Worm (Caenorhabditis elegans) whole organism, L4 larva: ENCODE data around the gene T10B10.8.

ENCODE experiments used
- D1046.2 ChIP-seq: fragments of 200-800 bp; sonication (Bioruptor generic); IDR thresholded peaks from 2 replicates; pipeline ENCODE4 v1.3.6; 2022; ENCODE audit warnings: missing genetic modification characterization, missing compliant biosample characterization
- F44E2.7 ChIP-seq: fragments of 200-800 bp; sonication (Bioruptor generic); IDR thresholded peaks from 2 replicates; pipeline ENCODE4 v2.1.2; 2022; ENCODE audit warnings: missing genetic modification characterization, missing compliant biosample characterization
- R02D3.7 ChIP-seq: fragments of 150-350 bp; sonication (generic microtip); optimal IDR thresholded peaks from 3 replicates; lab custom pipeline; 2014; ENCODE audit warnings: missing biosample characterization, missing genetic modification characterization
- Y105C5A.15 ChIP-seq: fragments of 200-800 bp; sonication (Bioruptor generic); IDR thresholded peaks from 2 replicates; pipeline ENCODE4 v1.3.6; 2022; ENCODE audit warnings: missing genetic modification characterization, missing compliant biosample characterization
- ZK337.2 ChIP-seq: fragments of 200-800 bp; sonication (Bioruptor generic); IDR thresholded peaks from 2 replicates; pipeline ENCODE4 v1.3.6; 2022; ENCODE audit warnings: missing genetic modification reagents, missing genetic modification characterization, missing compliant biosample characterization
- aha-1 ChIP-seq: fragments of 150-350 bp; peaks from one replicate; lab custom pipeline; 2014; ENCODE audit warnings: missing biosample characterization, missing genetic modification characterization
- aly-2 ChIP-seq: sonication (generic microtip); optimal IDR thresholded peaks from 2 replicates; lab custom pipeline; 2018; ENCODE audit warnings: missing biosample characterization, missing genetic modification characterization
- ama-1 ChIP-seq: fragments of 150-350 bp; optimal IDR thresholded peaks from 2 replicates; lab custom pipeline; 2014; ENCODE audit warnings: inconsistent platforms, mixed read lengths
- arid-1 ChIP-seq: fragments of 200-800 bp; sonication (Bioruptor generic); conservative IDR thresholded peaks from 2 replicates; pipeline ENCODE4 v1.3.6; 2022; ENCODE audit warnings: missing genetic modification reagents, missing genetic modification characterization, missing compliant biosample characterization
- attf-4 ChIP-seq: sonication (generic microtip); optimal IDR thresholded peaks from 3 replicates; lab custom pipeline; 2017; ENCODE audit warnings: missing biosample characterization, missing genetic modification characterization
- ceh-20 ChIP-seq: fragments of 200-800 bp; sonication (Bioruptor generic); IDR thresholded peaks from 2 replicates; pipeline ENCODE4 v1.3.6; 2022; ENCODE audit warnings: missing genetic modification reagents, missing genetic modification characterization, missing compliant biosample characterization
- ceh-28 ChIP-seq: fragments of 150-350 bp; optimal IDR thresholded peaks from 2 replicates; lab custom pipeline; 2014; ENCODE audit warnings: missing biosample characterization, missing genetic modification reagents, missing genetic modification characterization
- ceh-32 ChIP-seq: sonication (generic microtip); optimal IDR thresholded peaks from 2 replicates; lab custom pipeline; 2016; ENCODE audit warnings: mild to moderate bottlenecking, missing genetic modification characterization, missing compliant biosample characterization; ENCODE audit not compliant: poor library complexity
- ceh-44 ChIP-seq: fragments of 200-800 bp; sonication (Bioruptor generic); IDR thresholded peaks from 2 replicates; pipeline ENCODE4 v1.3.6; 2022; ENCODE audit warnings: missing genetic modification reagents, missing genetic modification characterization, missing compliant biosample characterization
- ceh-82 ChIP-seq: sonication (generic microtip); optimal IDR thresholded peaks from 2 replicates; lab custom pipeline; 2017; ENCODE audit warnings: missing biosample characterization, missing genetic modification characterization
- daf-19 ChIP-seq: fragments of 200-800 bp; sonication (Bioruptor generic); conservative IDR thresholded peaks from 2 replicates; pipeline ENCODE4 v1.3.6; 2022; ENCODE audit warnings: missing genetic modification characterization, missing compliant biosample characterization
- dmd-9 ChIP-seq: fragments of 200-800 bp; sonication (Bioruptor generic); IDR thresholded peaks from 2 replicates; pipeline ENCODE4 v1.3.6; 2022; ENCODE audit warnings: missing genetic modification reagents, missing genetic modification characterization, missing compliant biosample characterization
- hmg-1.1 ChIP-seq: fragments of 200-800 bp; sonication (Bioruptor generic); IDR thresholded peaks from 2 replicates; pipeline ENCODE4 v1.3.6; 2022; ENCODE audit warnings: missing genetic modification reagents, missing genetic modification characterization, missing compliant biosample characterization
- lim-7 ChIP-seq: fragments of 200-800 bp; sonication (Bioruptor generic); IDR thresholded peaks from 2 replicates; pipeline ENCODE4 v1.3.6; 2022; ENCODE audit warnings: missing genetic modification characterization, missing compliant biosample characterization
- lin-1 ChIP-seq: fragments of 200-800 bp; sonication (Bioruptor generic); IDR thresholded peaks from 2 replicates; pipeline ENCODE4 v1.3.6; 2022; ENCODE audit warnings: missing genetic modification reagents, missing genetic modification characterization, missing compliant biosample characterization
- lin-15B ChIP-seq: fragments of 150-350 bp; sonication (generic microtip); optimal IDR thresholded peaks from 3 replicates; lab custom pipeline; 2014; ENCODE audit warnings: missing biosample characterization, missing genetic modification characterization
- lin-38 ChIP-seq: fragments of 200-800 bp; sonication (Bioruptor generic); IDR thresholded peaks from 2 replicates; pipeline ENCODE4 v1.3.6; 2022; ENCODE audit warnings: missing genetic modification reagents, missing genetic modification characterization, missing compliant biosample characterization
- lir-3 ChIP-seq: sonication (generic microtip); optimal IDR thresholded peaks from 2 replicates; lab custom pipeline; 2016; ENCODE audit warnings: mild to moderate bottlenecking, missing genetic modification characterization, missing compliant biosample characterization
- lsy-2 ChIP-seq, 2 experiments: fragments of 150-350 bp in 1 of 2; sonication (generic microtip) in 1 of 2; optimal IDR thresholded peaks; 2 replicates each; lab custom pipeline; 2014 to 2017; ENCODE audit warnings: missing biosample characterization in 2 of 2, missing genetic modification characterization in 2 of 2
- mep-1 ChIP-seq: fragments of 150-350 bp; sonication (generic microtip); optimal IDR thresholded peaks from 3 replicates; lab custom pipeline; 2014; ENCODE audit warnings: missing biosample characterization, missing genetic modification characterization
- mes-2 ChIP-seq: sonication (generic microtip); optimal IDR thresholded peaks from 2 replicates; lab custom pipeline; 2016; ENCODE audit warnings: missing genotype, mild to moderate bottlenecking, missing genetic modification characterization, missing compliant biosample characterization; ENCODE audit not compliant: poor library complexity, severe bottlenecking
- nhr-11 ChIP-seq: fragments of 150-350 bp; optimal IDR thresholded peaks from 2 replicates; lab custom pipeline; 2014; ENCODE audit warnings: missing biosample characterization, missing genetic modification characterization
- nhr-237 ChIP-seq: sonication (generic microtip); optimal IDR thresholded peaks from 2 replicates; lab custom pipeline; 2017; ENCODE audit warnings: missing biosample characterization, missing genetic modification characterization
- nhr-25 ChIP-seq: sonication (generic microtip); optimal IDR thresholded peaks from 2 replicates; lab custom pipeline; 2017; ENCODE audit warnings: missing genetic modification characterization, mild to moderate bottlenecking, missing compliant biosample characterization, antibody characterized with exemption, moderate library complexity, borderline replicate concordance; ENCODE audit not compliant: insufficient read depth
- nhr-42 ChIP-seq: fragments of 200-800 bp; sonication (Bioruptor generic); IDR thresholded peaks from 2 replicates; pipeline ENCODE4 v1.3.6; 2022; ENCODE audit warnings: missing genetic modification characterization, missing compliant biosample characterization
- nhr-6 ChIP-seq: fragments of 150-350 bp; optimal IDR thresholded peaks from 2 replicates; lab custom pipeline; 2014; ENCODE audit warnings: missing biosample characterization, missing genetic modification characterization
- pha-4 ChIP-seq, 2 experiments: fragments of 150-350 bp in 1 of 2; fragments of 200-800 bp in 1 of 2; sonication (Bioruptor generic) in 1 of 2; IDR thresholded peaks in 1 of 2; optimal IDR thresholded peaks in 1 of 2; 2 replicates each; pipeline versions ENCODE4 v1.3.6 to Lab custom; 2014 to 2022; ENCODE audit warnings: missing genetic modification characterization in 2 of 2, missing genetic modification reagents in 2 of 2, missing biosample characterization in 1 of 2, missing compliant biosample characterization in 1 of 2
- rbr-2 ChIP-seq: sonication (generic microtip); optimal IDR thresholded peaks from 2 replicates; lab custom pipeline; 2016; ENCODE audit warnings: missing genotype, missing genetic modification characterization, missing compliant biosample characterization
- saeg-2 ChIP-seq: fragments of 200-800 bp; sonication (Bioruptor generic); IDR thresholded peaks from 2 replicates; pipeline ENCODE4 v1.3.6; 2022; ENCODE audit warnings: missing genetic modification reagents, missing genetic modification characterization, missing compliant biosample characterization
- sdz-12 ChIP-seq: fragments of 200-800 bp; sonication (Bioruptor generic); optimal IDR thresholded peaks from 2 replicates; lab custom pipeline; 2018; ENCODE audit warnings: mild to moderate bottlenecking, missing genetic modification characterization, missing compliant biosample characterization
- spr-3 ChIP-seq: fragments of 200-800 bp; sonication (Bioruptor generic); optimal IDR thresholded peaks from 2 replicates; lab custom pipeline; 2018; ENCODE audit warnings: mild to moderate bottlenecking, missing genetic modification characterization, missing compliant biosample characterization
- unc-130 ChIP-seq: sonication (generic microtip); optimal IDR thresholded peaks from 2 replicates; lab custom pipeline; 2016; ENCODE audit warnings: missing genetic modification reagents, missing genetic modification characterization, missing compliant biosample characterization
- unc-62 ChIP-seq, 3 experiments: fragments of 150-350 bp in 1 of 3; sonication (generic microtip); optimal IDR thresholded peaks in 2 of 3; peaks in 1 of 3; 1 replicate in 1 of 3; 2 replicates in 2 of 3; lab custom pipeline; 2014 to 2017; ENCODE audit warnings: missing biosample characterization in 3 of 3, missing genetic modification characterization in 3 of 3, missing genetic modification reagents in 3 of 3, missing genotype in 1 of 3
- vab-7 ChIP-seq: fragments of 200-800 bp; sonication (Bioruptor generic); IDR thresholded peaks from 2 replicates; pipeline ENCODE4 v1.3.6; 2022; ENCODE audit warnings: missing genetic modification reagents, missing genetic modification characterization, missing compliant biosample characterization
- zip-2 ChIP-seq: fragments of 150-350 bp; optimal IDR thresholded peaks from 2 replicates; lab custom pipeline; 2014; ENCODE audit warnings: missing biosample characterization, missing genetic modification characterization
- ztf-7 ChIP-seq: fragments of 150-350 bp; optimal IDR thresholded peaks from 2 replicates; lab custom pipeline; 2014; ENCODE audit warnings: missing biosample characterization, missing genetic modification characterization

Gene T10B10.8

ce11 chrX:15166122-15166521, at the start of gene T10B10.8:
TSS of gene T10B10.8 (minus strand) at chrX:15166222.
- TF ChIP-seq zip-2 (tag; lab: Kevin White, UChicago) = no peak
- no peak for TF ChIP-seq attf-4 (tag; lab: Kevin White, UChicago)
- no peak for TF ChIP-seq vab-7 (GFP tag; lab: Robert Waterston, UW)
- TF ChIP-seq ama-1 (lab: Kevin White, UChicago) = no peak
- no peak for TF ChIP-seq ceh-32 (tag; lab: Kevin White, UChicago)
- no peak for TF ChIP-seq ceh-82 (tag; lab: Kevin White, UChicago)
- TF ChIP-seq arid-1 = no peak
- no peak for TF ChIP-seq D1046.2
- no peak for TF ChIP-seq unc-130 (GFP tag; lab: Kevin White, UChicago)
- no peak for TF ChIP-seq Y105C5A.15 (GFP tag; lab: Robert Waterston, UW)
- TF ChIP-seq lir-3 (tag; lab: Kevin White, UChicago) = no peak
- no peak for TF ChIP-seq daf-19 (GFP tag; lab: Robert Waterston, UW)
- TF ChIP-seq nhr-11 (tag; lab: Kevin White, UChicago) = no peak
- TF ChIP-seq pha-4 (GFP tag; IDR thresholded peaks at IDR 0.05; lab: Robert Waterston, UW) = no peak
- TF ChIP-seq pha-4 (tag; optimal IDR thresholded peaks at IDR 0.05; lab: Kevin White, UChicago) = no peak
- no peak for TF ChIP-seq lin-15B (tag; lab: Kevin White, UChicago)
- TF ChIP-seq unc-62 (GFP tag; optimal IDR thresholded peaks at IDR 0.05 in 1 of 2; lab: Kevin White, UChicago) = no peak
- TF ChIP-seq unc-62 (tag; optimal IDR thresholded peaks at IDR 0.05; lab: Kevin White, UChicago) = no peak
- no peak for TF ChIP-seq F44E2.7
- no peak for TF ChIP-seq R02D3.7 (tag; lab: Kevin White, UChicago)
- no peak for TF ChIP-seq ceh-28
- no peak for TF ChIP-seq sdz-12

- TF ChIP-seq aha-1 (tag; lab: Kevin White, UChicago) = peak; percentile 92
- TF ChIP-seq unc-62 (GFP tag; optimal IDR thresholded peaks at IDR 0.05 in 1 of 2; lab: Kevin White, UChicago) = peak in 1 of 2 experiments; percentile 60
- no peak for TF ChIP-seq unc-62 (tag; optimal IDR thresholded peaks at IDR 0.05; lab: Kevin White, UChicago)
- TF ChIP-seq mes-2 (tag; lab: Kevin White, UChicago) = no peak
- no peak for TF ChIP-seq Y105C5A.15 (GFP tag; lab: Robert Waterston, UW)
Measured at ce11 chrX:15215272-15215671, 49.2 kb upstream of the T10B10.8 start.

ce11 chrX:15213182-15213829, 47.3 kb upstream of the T10B10.8 start, which contains the start of the genes H03A11.13 and famk-1:
TSS of gene H03A11.13 (minus strand) at chrX:15213232.
TSS of gene famk-1 (minus strand) at chrX:15213259.
- peak in 1 of 2 experiments; percentile 64 for TF ChIP-seq unc-62 (GFP tag; optimal IDR thresholded peaks at IDR 0.05 in 1 of 2; lab: Kevin White, UChicago)
- no peak for TF ChIP-seq unc-62 (tag; optimal IDR thresholded peaks at IDR 0.05; lab: Kevin White, UChicago)
- TF ChIP-seq lin-38 = no peak
- no peak for TF ChIP-seq arid-1
- no peak for TF ChIP-seq lsy-2 (tag; optimal IDR thresholded peaks at IDR 0.05; lab: Kevin White, UChicago)
- no peak for TF ChIP-seq mes-2 (tag; lab: Kevin White, UChicago)
- no peak for TF ChIP-seq unc-130 (GFP tag; lab: Kevin White, UChicago)
- 0 out of 2 replicates have a peak, but pooled peaks have one; percentile 24 for TF ChIP-seq hmg-1.1 (GFP tag; lab: Robert Waterston, UW)
- TF ChIP-seq vab-7 (GFP tag; lab: Robert Waterston, UW) = no peak
- TF ChIP-seq ZK337.2 (GFP tag; lab: Robert Waterston, UW) = no peak
- no peak for TF ChIP-seq nhr-42
- no peak for TF ChIP-seq ceh-44 (GFP tag; lab: Robert Waterston, UW)
- no peak for TF ChIP-seq nhr-237 (tag; lab: Kevin White, UChicago)

- TF ChIP-seq aly-2 (no peak), ama-1 (lab: Kevin White, UChicago) (no peak), rbr-2 (tag; lab: Kevin White, UChicago) (peak; percentile 72), vab-7 (GFP tag; lab: Robert Waterston, UW) (peak; percentile 97), spr-3 (GFP tag; lab: Kevin White, UChicago) (peak; percentile 76), D1046.2 (peak; percentile 90), saeg-2 (GFP tag; lab: Robert Waterston, UW) (0 out of 2 replicates have a peak, but pooled peaks have one; percentile 58), lim-7 (GFP tag; lab: Robert Waterston, UW) (peak; percentile 96), F44E2.7 (peak; percentile 84), lin-1 (peak; percentile 82), mep-1 (tag; lab: Kevin White, UChicago) (peak; percentile 76), lir-3 (tag; lab: Kevin White, UChicago) (peak; percentile 74), nhr-25 (tag; lab: Kevin White, UChicago) (peak; percentile 68), dmd-9 (GFP tag; lab: Robert Waterston, UW) (peak; percentile 89), ceh-20 (GFP tag; lab: Robert Waterston, UW) (peak; percentile 94), pha-4 (GFP tag; IDR thresholded peaks at IDR 0.05; lab: Robert Waterston, UW) (peak; percentile 90), pha-4 (tag; optimal IDR thresholded peaks at IDR 0.05; lab: Kevin White, UChicago) (no peak), ztf-7 (tag; lab: Kevin White, UChicago) (peak; percentile 39), ZK337.2 (GFP tag; lab: Robert Waterston, UW) (peak; percentile 85), nhr-6 (peak; percentile 72)
Measured at ce11 chrX:15200720-15201119, 34.7 kb upstream of the T10B10.8 start.
